Fruit fly (Drosophila melanogaster) whole organism, embryonic: ENCODE measurements around the gene Arpc1.

ENCODE experiments used
- Ada2b ChIP-seq: fragments of 200-800 bp; sonication (Bioruptor generic); IDR thresholded peaks from 2 replicates; pipeline ENCODE4 v1.3.6; 2022; ENCODE audit warnings: missing biosample characterization, missing genetic modification characterization
- CG1024 ChIP-seq: fragments of 200-800 bp; sonication (Bioruptor generic); IDR thresholded peaks from 2 replicates; pipeline ENCODE4 v1.3.6; 2022; ENCODE audit warnings: missing biosample characterization, missing genetic modification characterization
- CG11398 ChIP-seq: fragments of 200-800 bp; sonication (Bioruptor generic); optimal IDR thresholded peaks from 2 replicates; lab custom pipeline; 2016; ENCODE audit warnings: missing biosample characterization, missing genetic modification characterization
- CG12104 ChIP-seq: fragments of 200-800 bp; sonication (Bioruptor generic); optimal IDR thresholded peaks from 3 replicates; lab custom pipeline; 2016; ENCODE audit warnings: missing biosample characterization, missing genetic modification characterization
- CG12391 ChIP-seq: fragments of 200-800 bp; sonication (Bioruptor generic); optimal IDR thresholded peaks from 3 replicates; lab custom pipeline; 2018; ENCODE audit warnings: missing biosample characterization, mild to moderate bottlenecking, missing genetic modification characterization, moderate library complexity
- CG12659 ChIP-seq: fragments of 200-800 bp; sonication (Bioruptor generic); optimal IDR thresholded peaks from 3 replicates; lab custom pipeline; 2017; ENCODE audit warnings: mild to moderate bottlenecking, missing biosample characterization, missing genetic modification reagents, missing genetic modification characterization
- CG13424 ChIP-seq: fragments of 200-800 bp; sonication (Bioruptor generic); optimal IDR thresholded peaks from 2 replicates; lab custom pipeline; 2019; ENCODE audit warnings: missing biosample characterization, mild to moderate bottlenecking, missing genetic modification characterization, moderate library complexity
- CG14667 ChIP-seq: fragments of 200-800 bp; sonication (Bioruptor generic); IDR thresholded peaks from 2 replicates; pipeline ENCODE4 v1.3.6; 2022; ENCODE audit warnings: missing biosample characterization, missing genetic modification characterization
- CG15073 ChIP-seq: fragments of 200-800 bp; sonication (Bioruptor generic); optimal IDR thresholded peaks from 2 replicates; lab custom pipeline; 2016; ENCODE audit warnings: missing biosample characterization, missing genetic modification characterization
- CG15601 ChIP-seq: fragments of 200-800 bp; sonication (Bioruptor generic); optimal IDR thresholded peaks from 3 replicates; lab custom pipeline; 2019; ENCODE audit warnings: missing biosample characterization, mild to moderate bottlenecking, missing genetic modification characterization, moderate library complexity
- CG15696 ChIP-seq: fragments of 200-800 bp; sonication (Bioruptor generic); optimal IDR thresholded peaks from 2 replicates; lab custom pipeline; 2019; ENCODE audit warnings: missing biosample characterization, mild to moderate bottlenecking, missing genetic modification characterization, moderate library complexity
- CG17186 ChIP-seq: fragments of 200-800 bp; sonication (Bioruptor generic); optimal IDR thresholded peaks from 3 replicates; lab custom pipeline; 2017; ENCODE audit warnings: missing biosample characterization, missing genetic modification reagents, missing genetic modification characterization
- CG17612 ChIP-seq: fragments of 200-800 bp; sonication (Bioruptor generic); IDR thresholded peaks from 2 replicates; pipeline ENCODE4 v1.3.6; 2022; ENCODE audit warnings: missing biosample characterization, missing genetic modification characterization
- CG2202 ChIP-seq: fragments of 200-800 bp; sonication (Bioruptor generic); optimal IDR thresholded peaks from 2 replicates; lab custom pipeline; 2018; ENCODE audit warnings: missing biosample characterization, mild to moderate bottlenecking, missing genetic modification characterization
- CG31365 ChIP-seq: fragments of 200-800 bp; sonication (Bioruptor generic); optimal IDR thresholded peaks from 2 replicates; lab custom pipeline; 2018; ENCODE audit warnings: missing biosample characterization, mild to moderate bottlenecking, missing genetic modification characterization
- CG3838 ChIP-seq: fragments of 200-800 bp; sonication (Bioruptor generic); optimal IDR thresholded peaks from 3 replicates; lab custom pipeline; 2016; ENCODE audit warnings: missing biosample characterization, missing genetic modification characterization
- CG6272 ChIP-seq: fragments of 200-800 bp; sonication (Bioruptor generic); IDR thresholded peaks from 2 replicates; pipeline ENCODE4 v1.3.6; 2022; ENCODE audit warnings: missing biosample characterization, missing genetic modification characterization
- CG6791 ChIP-seq: fragments of 200-800 bp; sonication (Bioruptor generic); IDR thresholded peaks from 3 replicates; pipeline ENCODE4 v1.3.6; 2022; ENCODE audit warnings: missing biosample characterization, missing genetic modification characterization; ENCODE audit not compliant: partially characterized antibody
- CG8478 ChIP-seq: fragments of >200 bp; optimal IDR thresholded peaks from 2 replicates; lab custom pipeline; 2018
- CG9797 ChIP-seq: fragments of 200-800 bp; sonication (Bioruptor generic); optimal IDR thresholded peaks from 3 replicates; lab custom pipeline; 2018; ENCODE audit warnings: missing biosample characterization, mild to moderate bottlenecking, missing genetic modification characterization
- CHES-1-like ChIP-seq: fragments of 200-800 bp; sonication (Bioruptor generic); optimal IDR thresholded peaks from 2 replicates; lab custom pipeline; 2016; ENCODE audit warnings: missing biosample characterization, missing genetic modification characterization
- Eip74EF ChIP-seq, 2 experiments: fragments of 200-800 bp in 1 of 2; fragments of >200 bp in 1 of 2; sonication (Bioruptor generic) in 1 of 2; optimal IDR thresholded peaks; 2 replicates each; lab custom pipeline; 2017 to 2019; ENCODE audit warnings: missing biosample characterization in 2 of 2, missing genetic modification characterization in 2 of 2, mild to moderate bottlenecking in 1 of 2, moderate library complexity in 1 of 2
- H15 ChIP-seq: fragments of 200-800 bp; sonication (Bioruptor generic); IDR thresholded peaks from 3 replicates; pipeline ENCODE4 v1.3.6; 2022; ENCODE audit warnings: missing biosample characterization, missing genetic modification characterization
- H2.0 ChIP-seq: fragments of 200-800 bp; sonication (Bioruptor generic); IDR thresholded peaks from 2 replicates; pipeline ENCODE4 v1.3.6; 2022; ENCODE audit warnings: missing biosample characterization, missing genetic modification characterization
- Hmx ChIP-seq: fragments of 200-800 bp; sonication (Bioruptor generic); optimal IDR thresholded peaks from 2 replicates; lab custom pipeline; 2016; ENCODE audit warnings: missing biosample characterization, missing genetic modification characterization
- Hr3 ChIP-seq: fragments of 200-800 bp; sonication (Bioruptor generic); optimal IDR thresholded peaks from 3 replicates; lab custom pipeline; 2016; ENCODE audit warnings: missing biosample characterization, missing genetic modification characterization
- Jarid2 ChIP-seq: fragments of 200-800 bp; sonication (Bioruptor generic); optimal IDR thresholded peaks from 3 replicates; lab custom pipeline; 2017; ENCODE audit warnings: mild to moderate bottlenecking, missing biosample characterization, missing genetic modification reagents, missing genetic modification characterization
- Lim3 ChIP-seq: fragments of 200-800 bp; sonication (Bioruptor generic); IDR thresholded peaks from 2 replicates; pipeline ENCODE4 v1.3.6; 2022; ENCODE audit warnings: missing biosample characterization, missing genetic modification characterization
- NFAT ChIP-seq: fragments of 200-800 bp; sonication (Bioruptor generic); IDR thresholded peaks from 2 replicates; pipeline ENCODE4 v1.3.6; 2022; ENCODE audit warnings: missing biosample characterization, missing genetic modification characterization
- NfI ChIP-seq: fragments of 200-800 bp; sonication (Bioruptor generic); optimal IDR thresholded peaks from 3 replicates; lab custom pipeline; 2018; ENCODE audit warnings: missing biosample characterization, mild to moderate bottlenecking, missing genetic modification characterization, moderate library complexity
- Side ChIP-seq: fragments of 200-800 bp; sonication (Bioruptor generic); optimal IDR thresholded peaks from 2 replicates; lab custom pipeline; 2016; ENCODE audit warnings: missing biosample characterization, missing genetic modification characterization
- Spps ChIP-seq: fragments of 200-800 bp; sonication (Bioruptor generic); optimal IDR thresholded peaks from 2 replicates; lab custom pipeline; 2018; ENCODE audit warnings: missing biosample characterization, mild to moderate bottlenecking, missing genetic modification characterization
- Sry-β ChIP-seq: fragments of 200-800 bp; sonication (Bioruptor generic); optimal IDR thresholded peaks from 2 replicates; lab custom pipeline; 2018; ENCODE audit warnings: missing biosample characterization, mild to moderate bottlenecking, missing genetic modification characterization, moderate library complexity
- aop ChIP-seq: fragments of 200-800 bp; sonication (Bioruptor generic); IDR thresholded peaks from 2 replicates; pipeline ENCODE4 v1.3.6; 2022; ENCODE audit warnings: missing biosample characterization, missing genetic modification characterization
- bcd ChIP-seq: fragments of 200-800 bp; sonication (Bioruptor generic); optimal IDR thresholded peaks from 2 replicates; lab custom pipeline; 2017; ENCODE audit warnings: missing biosample characterization, mild to moderate bottlenecking, missing genetic modification characterization
- chn ChIP-seq: fragments of 200-800 bp; sonication (Bioruptor generic); optimal IDR thresholded peaks from 2 replicates; lab custom pipeline; 2016; ENCODE audit warnings: missing biosample characterization, missing genetic modification characterization
- corto ChIP-seq: fragments of 200-800 bp; sonication (Bioruptor generic); optimal IDR thresholded peaks from 2 replicates; lab custom pipeline; 2016; ENCODE audit warnings: missing biosample characterization, mild to moderate bottlenecking, missing genetic modification characterization, moderate library complexity
- crc ChIP-seq: fragments of 200-800 bp; sonication (Bioruptor generic); optimal IDR thresholded peaks from 2 replicates; lab custom pipeline; 2016; ENCODE audit warnings: missing biosample characterization, missing genetic modification characterization
- dmrt11E ChIP-seq: fragments of 200-800 bp; sonication (Bioruptor generic); optimal IDR thresholded peaks from 3 replicates; lab custom pipeline; 2018; ENCODE audit warnings: missing biosample characterization, mild to moderate bottlenecking, missing genetic modification characterization, moderate library complexity
- ems ChIP-seq: fragments of 200-800 bp; sonication (Bioruptor generic); optimal IDR thresholded peaks from 3 replicates; lab custom pipeline; 2016; ENCODE audit warnings: missing biosample characterization, missing genetic modification characterization
- fu2 ChIP-seq: fragments of 200-800 bp; sonication (Bioruptor generic); optimal IDR thresholded peaks from 2 replicates; lab custom pipeline; 2016; ENCODE audit warnings: missing biosample characterization, missing genetic modification characterization
- hbn ChIP-seq: fragments of 200-800 bp; sonication (Bioruptor generic); IDR thresholded peaks from 2 replicates; pipeline ENCODE4 v1.3.6; 2022; ENCODE audit warnings: missing biosample characterization, missing genetic modification characterization; ENCODE audit not compliant: partially characterized antibody
- luna ChIP-seq: fragments of 200-800 bp; sonication (Bioruptor generic); optimal IDR thresholded peaks from 2 replicates; lab custom pipeline; 2016; ENCODE audit warnings: missing biosample characterization, missing genetic modification characterization
- nerfin-1 ChIP-seq: fragments of 200-800 bp; sonication (Bioruptor generic); optimal IDR thresholded peaks from 3 replicates; lab custom pipeline; 2019; ENCODE audit warnings: missing biosample characterization, mild to moderate bottlenecking, missing genetic modification characterization, moderate library complexity
- nom ChIP-seq: fragments of 200-800 bp; sonication (Bioruptor generic); optimal IDR thresholded peaks from 2 replicates; lab custom pipeline; 2017; ENCODE audit warnings: missing biosample characterization, missing genetic modification characterization, mild to moderate bottlenecking, moderate library complexity, missing genetic modification reagents
- slp2 ChIP-seq: fragments of 200-800 bp; sonication (Bioruptor generic); optimal IDR thresholded peaks from 2 replicates; lab custom pipeline; 2016; ENCODE audit warnings: missing biosample characterization, missing genetic modification characterization
- ssp ChIP-seq: fragments of 200-800 bp; sonication (Bioruptor generic); IDR thresholded peaks from 2 replicates; pipeline ENCODE4 v1.3.6; 2022; ENCODE audit warnings: missing biosample characterization, missing genetic modification characterization
- tgo ChIP-seq: fragments of 200-800 bp; sonication (Bioruptor generic); IDR thresholded peaks from 3 replicates; pipeline ENCODE4 v1.3.6; 2022; ENCODE audit warnings: missing biosample characterization, missing genetic modification characterization
- twi ChIP-seq: fragments of 200-800 bp; optimal IDR thresholded peaks from 2 replicates; lab custom pipeline; 2019; ENCODE audit warnings: missing biosample characterization, mild to moderate bottlenecking, missing genetic modification characterization, moderate library complexity
- unc-4 ChIP-seq: fragments of 200-800 bp; sonication (Bioruptor generic); IDR thresholded peaks from 2 replicates; pipeline ENCODE4 v1.3.6; 2022; ENCODE audit warnings: missing biosample characterization, missing genetic modification characterization; ENCODE audit not compliant: partially characterized antibody
- usp ChIP-seq: fragments of >200 bp; optimal IDR thresholded peaks from 2 replicates; lab custom pipeline; 2017; ENCODE audit warnings: missing biosample characterization, missing genetic modification characterization
- wdn ChIP-seq: fragments of 200-800 bp; sonication (Bioruptor generic); IDR thresholded peaks from 2 replicates; pipeline ENCODE4 v1.3.6; 2022; ENCODE audit warnings: missing biosample characterization, missing genetic modification characterization

Gene Arpc1

DNA sequence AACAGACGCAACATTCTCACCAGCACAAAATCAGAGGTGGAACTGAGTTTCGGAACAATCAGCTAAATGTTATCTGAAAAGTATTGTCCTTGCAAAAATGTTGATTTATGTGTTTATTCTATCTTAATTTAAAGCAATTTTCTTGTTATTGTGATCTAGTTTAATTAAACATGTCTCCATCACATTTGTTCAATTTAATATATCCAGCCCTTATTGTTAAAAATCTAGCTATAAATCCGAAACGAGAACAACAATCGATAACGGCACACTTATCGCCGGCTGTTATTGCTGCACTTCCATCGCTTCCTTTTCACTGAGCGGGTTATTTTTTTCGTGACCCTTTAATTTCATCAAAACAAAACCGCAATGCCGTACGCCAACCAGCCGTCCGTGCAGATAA lies 3.5 kb upstream of the Arpc1 start, which contains the start of the genes GatC, PolG2 and Polr2C (continued):
- no peak for TF ChIP-seq CG31365 (tag; lab: Kevin White, UChicago)
- TF ChIP-seq Eip74EF (GFP tag; optimal IDR thresholded peaks at IDR 0.05; lab: Kevin White, UChicago): no peak
- peak; percentile 77 for TF ChIP-seq CG6791 (GFP tag; lab: Robert Waterston, UW)
- TF ChIP-seq bcd (GFP tag; lab: Kevin White, UChicago): no peak
- no peak for TF ChIP-seq CG17612 (GFP tag; lab: Robert Waterston, UW)
- TF ChIP-seq ssp (GFP tag; lab: Robert Waterston, UW): peak; percentile 79
- no peak for TF ChIP-seq corto (GFP tag; lab: Kevin White, UChicago)
- no peak for TF ChIP-seq CG6272
- no peak for TF ChIP-seq nom (GFP tag; lab: Kevin White, UChicago)
- TF ChIP-seq NFAT (GFP tag; lab: Robert Waterston, UW): no peak
- no peak for TF ChIP-seq Hmx (GFP tag; lab: Kevin White, UChicago)
- TF ChIP-seq H15: no peak
- TF ChIP-seq CG2202: no peak
- TF ChIP-seq slp2 (GFP tag; lab: Kevin White, UChicago): no peak
- TF ChIP-seq CG17186: peak; percentile 63
- no peak for TF ChIP-seq luna
- peak; percentile 69 for TF ChIP-seq CG12391 (tag; lab: Kevin White, UChicago)
- TF ChIP-seq NfI: peak; percentile 60
- TF ChIP-seq CG3838 (GFP tag; lab: Kevin White, UChicago): peak; percentile 60
- TF ChIP-seq Side (GFP tag; lab: Kevin White, UChicago): peak; percentile 26
- TF ChIP-seq Hr3: peak; percentile 52
- TF ChIP-seq usp (GFP tag; lab: Kevin White, UChicago): no peak
- peak; percentile 72 for TF ChIP-seq CHES-1-like (GFP tag; lab: Kevin White, UChicago)
- peak; percentile 32 for TF ChIP-seq fu2
- TF ChIP-seq aop (GFP tag; lab: Robert Waterston, UW): no peak
- no peak for TF ChIP-seq ems (GFP tag; lab: Kevin White, UChicago)
- no peak for TF ChIP-seq crc (GFP tag; lab: Kevin White, UChicago)
- TF ChIP-seq CG12659: peak; percentile 75
- no peak for TF ChIP-seq CG1024 (GFP tag; lab: Robert Waterston, UW)
- TF ChIP-seq CG8478 (lab: Kevin White, UChicago): no peak
- no peak for TF ChIP-seq CG15073
- no peak for TF ChIP-seq Lim3 (GFP tag; lab: Robert Waterston, UW)
- peak; percentile 35 for TF ChIP-seq CG15601 (tag; lab: Kevin White, UChicago)
- peak; percentile 31; the same call in 1 of the 2 replicates for TF ChIP-seq H2.0 (GFP tag; lab: Robert Waterston, UW)
- TF ChIP-seq Jarid2 (GFP tag; lab: Kevin White, UChicago): no peak
- TF ChIP-seq nerfin-1 (tag; lab: Kevin White, UChicago): no peak
- TF ChIP-seq chn (GFP tag; lab: Kevin White, UChicago): peak; percentile 58
- TF ChIP-seq wdn (GFP tag; lab: Robert Waterston, UW): no peak
- no peak for TF ChIP-seq Spps (tag; lab: Kevin White, UChicago)
- TF ChIP-seq twi (tag; lab: Kevin White, UChicago): peak; percentile 34
- no peak for TF ChIP-seq CG11398 (GFP tag; lab: Kevin White, UChicago)
- TF ChIP-seq Sry-β (GFP tag; lab: Kevin White, UChicago): peak; percentile 81
- peak; percentile 43 for TF ChIP-seq CG13424 (tag; lab: Kevin White, UChicago)
- peak; percentile 79 for TF ChIP-seq hbn (GFP tag; lab: Robert Waterston, UW)
- TF ChIP-seq CG15696: peak; percentile 2
- TF ChIP-seq dmrt11E (tag; lab: Kevin White, UChicago): peak; percentile 22
- TF ChIP-seq unc-4: peak; percentile 81
- TF ChIP-seq CG14667 (GFP tag; lab: Robert Waterston, UW): no peak
- TF ChIP-seq CG9797 (GFP tag; lab: Kevin White, UChicago): peak; percentile 5
- TF ChIP-seq CG12104 (GFP tag; lab: Kevin White, UChicago): no peak
- peak; percentile 48; the same call in 1 of the 2 replicates for TF ChIP-seq Ada2b
- TF ChIP-seq tgo (GFP tag; lab: Robert Waterston, UW): peak; percentile 38; the same call in 1 of the 3 replicates
